Fruit fly (Drosophila melanogaster): ENCODE results near the gene Nepl8.
A peak's percentile ranks its signal among the peaks of the same experiment; 100 is the strongest.

Gene Nepl8

DNA sequence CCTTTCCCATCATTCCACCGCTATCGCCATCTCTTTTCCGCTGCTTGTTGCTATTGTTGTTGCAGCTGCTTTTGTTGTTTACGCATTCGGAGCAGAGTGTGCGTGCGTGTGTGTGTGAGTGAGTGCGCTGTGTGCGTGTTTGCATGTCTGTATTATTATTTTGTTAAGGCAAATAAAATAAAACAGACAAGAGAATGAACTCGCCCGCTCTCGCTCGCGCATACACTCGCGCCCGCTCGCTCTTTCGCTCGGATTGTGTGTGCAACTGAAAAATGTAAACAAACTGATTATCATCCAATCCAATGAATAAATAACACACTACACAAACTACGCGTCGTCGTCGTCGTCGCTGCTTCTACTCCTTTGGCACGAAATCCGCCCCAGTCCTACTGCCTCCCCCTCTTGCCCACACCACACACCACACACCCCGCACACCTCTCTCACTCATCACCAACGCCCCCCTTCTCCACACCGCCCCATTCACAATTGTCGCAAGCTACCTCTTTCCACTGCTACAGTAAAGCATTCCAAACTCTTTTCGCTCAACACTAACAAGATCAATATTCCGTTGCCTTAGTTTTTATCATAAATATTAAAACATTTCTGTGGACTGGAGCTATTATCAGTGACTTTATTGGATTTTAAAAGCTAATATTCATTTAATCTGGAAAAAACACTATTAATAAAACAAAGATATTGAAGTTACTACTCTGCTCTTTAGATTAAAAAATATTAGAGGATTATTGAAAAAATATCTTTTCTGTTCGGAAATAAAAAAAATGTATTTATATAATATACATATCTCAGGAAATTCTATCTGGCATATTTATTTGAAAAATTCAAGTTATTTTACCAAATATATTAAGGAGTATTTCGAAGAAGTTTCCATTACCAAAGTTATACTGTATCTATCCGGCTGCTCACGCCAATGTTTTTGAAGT is 33.7 kb downstream of the Nepl8 start (continued):
- peak; percentile 43 for TF ChIP-seq dac (GFP tag; optimal IDR thresholded peaks at IDR 0.05)
- TF ChIP-seq CG7368 (GFP tag; optimal IDR thresholded peaks at IDR 0.05): peak; percentile 13
- peak; percentile 37 for TF ChIP-seq Sox102F (GFP tag; optimal IDR thresholded peaks at IDR 0.05)
- peak; percentile 24 for TF ChIP-seq Met (GFP tag; optimal IDR thresholded peaks at IDR 0.05)
- TF ChIP-seq CG8319 (GFP tag; optimal IDR thresholded peaks at IDR 0.05): peak; percentile 29
- peak; percentile 66 for TF ChIP-seq CG4318 (GFP tag; optimal IDR thresholded peaks at IDR 0.05)
- TF ChIP-seq OdsH (GFP tag; optimal IDR thresholded peaks at IDR 0.05): peak; percentile 8
- TF ChIP-seq CG6808 (GFP tag; optimal IDR thresholded peaks at IDR 0.05): peak; percentile 78
- TF ChIP-seq esn (GFP tag; optimal IDR thresholded peaks at IDR 0.05): peak; percentile 11
- TF ChIP-seq lz (GFP tag; optimal IDR thresholded peaks at IDR 0.05): no peak
- no peak for TF ChIP-seq acj6 (GFP tag; optimal IDR thresholded peaks at IDR 0.05)
- peak; percentile 84 for TF ChIP-seq Lpt (GFP tag; optimal IDR thresholded peaks at IDR 0.05)
- TF ChIP-seq fd85E (GFP tag; optimal IDR thresholded peaks at IDR 0.05): peak; percentile 50
- peak; percentile 65 for TF ChIP-seq CG16779 (tag; optimal IDR thresholded peaks at IDR 0.05)
- TF ChIP-seq Hr4 (GFP tag; optimal IDR thresholded peaks at IDR 0.05): peak; percentile 62
- peak; percentile 68 for TF ChIP-seq CG8119 (GFP tag; IDR thresholded peaks at IDR 0.05)
- peak; percentile 52 for TF ChIP-seq CG8632 (GFP tag; optimal IDR thresholded peaks at IDR 0.05)
- TF ChIP-seq CG11902 (GFP tag; optimal IDR thresholded peaks at IDR 0.05): no peak
- TF ChIP-seq Ets21C (GFP tag; optimal IDR thresholded peaks at IDR 0.05): no peak
- no peak for TF ChIP-seq CG11294 (GFP tag; IDR thresholded peaks at IDR 0.05)
- TF ChIP-seq Blimp-1 (GFP tag; optimal IDR thresholded peaks at IDR 0.05): peak; percentile 17
- TF ChIP-seq fkh (GFP tag; optimal IDR thresholded peaks at IDR 0.05): peak; percentile 100
- no peak for TF ChIP-seq CG3919 (GFP tag; optimal IDR thresholded peaks at IDR 0.05)
- TF ChIP-seq svp (GFP tag): peak; percentile 73
- TF ChIP-seq fd59A (GFP tag; optimal IDR thresholded peaks at IDR 0.05): peak; percentile 58
- TF ChIP-seq CG15336 (GFP tag; IDR thresholded peaks at IDR 0.05): peak; percentile 61
- TF ChIP-seq achi (GFP tag; optimal IDR thresholded peaks at IDR 0.05): peak; percentile 36
- TF ChIP-seq CG3032 (tag; optimal IDR thresholded peaks at IDR 0.05): peak; percentile 21
- TF ChIP-seq Sox15 (GFP tag; optimal IDR thresholded peaks at IDR 0.05): no peak
- TF ChIP-seq Ets96B (tag; optimal IDR thresholded peaks at IDR 0.05): peak; percentile 38
- TF ChIP-seq CG10631 (GFP tag; optimal IDR thresholded peaks at IDR 0.05): no peak
- TF ChIP-seq vri (GFP tag; optimal IDR thresholded peaks at IDR 0.05): peak; percentile 71

DNA sequence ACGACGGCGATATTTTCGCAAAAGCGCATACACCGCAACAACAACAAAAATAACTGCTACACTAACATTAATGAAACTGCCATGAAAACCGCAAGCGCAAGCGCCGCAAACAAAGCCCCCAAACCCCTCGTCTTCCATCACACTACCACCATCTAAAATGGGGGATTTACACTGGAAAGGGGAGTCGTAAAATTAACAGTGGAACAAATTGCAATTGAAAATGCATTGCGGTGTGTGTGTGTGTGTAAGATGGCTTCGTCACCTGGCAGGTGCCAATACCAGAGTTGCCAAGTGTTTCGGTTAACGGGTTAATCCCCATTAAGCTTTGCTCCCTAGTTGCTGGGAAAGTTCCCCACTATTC is 34.3 kb downstream of the Nepl8 start:
- peak; percentile 47; the same call in 1 of the 3 replicates for TF ChIP-seq eg (GFP tag; IDR thresholded peaks at IDR 0.05)
- no peak for TF ChIP-seq CG3919 (GFP tag; optimal IDR thresholded peaks at IDR 0.05)
- TF ChIP-seq CG6792 (GFP tag; optimal IDR thresholded peaks at IDR 0.05): no peak
- TF ChIP-seq CG16779 (tag; optimal IDR thresholded peaks at IDR 0.05): no peak
- TF ChIP-seq CG8632 (GFP tag; optimal IDR thresholded peaks at IDR 0.05): no peak
- no peak for TF ChIP-seq salr (GFP tag; optimal IDR thresholded peaks at IDR 0.05)
- TF ChIP-seq topi (GFP tag; optimal IDR thresholded peaks at IDR 0.05): no peak
- TF ChIP-seq CG6163 (GFP tag; IDR thresholded peaks at IDR 0.05): peak; percentile 52
- TF ChIP-seq CG7368 (GFP tag; optimal IDR thresholded peaks at IDR 0.05): no peak
- no peak for TF ChIP-seq fd59A (GFP tag; optimal IDR thresholded peaks at IDR 0.05)
- peak; percentile 6; the same call in 1 of the 2 replicates for TF ChIP-seq CG11294 (GFP tag; IDR thresholded peaks at IDR 0.05)
- TF ChIP-seq CG32006 (GFP tag; optimal IDR thresholded peaks at IDR 0.05): no peak

DNA sequence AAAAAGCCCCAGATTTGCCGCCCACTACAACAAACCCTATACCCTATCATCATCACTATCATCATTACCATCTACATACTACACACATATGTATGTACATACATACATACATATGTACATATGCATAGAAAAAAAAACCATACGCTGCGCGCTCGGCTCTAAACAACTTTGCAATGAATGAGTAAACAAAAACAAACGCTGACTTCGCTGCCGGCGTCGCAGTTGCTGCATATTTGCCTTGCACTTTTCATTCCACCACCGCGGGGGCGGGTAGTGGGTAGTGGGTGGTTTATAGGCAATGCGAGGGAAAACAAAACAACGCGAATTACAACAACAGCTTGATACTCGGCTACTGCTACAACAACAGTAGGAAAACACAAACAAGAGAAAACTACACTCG is 35.1 kb downstream of the Nepl8 start:
- peak; percentile 44 for TF ChIP-seq Lpt (GFP tag; optimal IDR thresholded peaks at IDR 0.05)
- peak in 1 of 2 experiments; percentile 43 for TF ChIP-seq salr (GFP tag; optimal IDR thresholded peaks at IDR 0.05)
- no peak for TF ChIP-seq Ets96B (tag; optimal IDR thresholded peaks at IDR 0.05)
- no peak for TF ChIP-seq svp (GFP tag)
- TF ChIP-seq CG6276 (GFP tag; optimal IDR thresholded peaks at IDR 0.05): peak; percentile 45
- no peak for TF ChIP-seq Ets21C (GFP tag; optimal IDR thresholded peaks at IDR 0.05)
- TF ChIP-seq CG32006 (GFP tag; optimal IDR thresholded peaks at IDR 0.05): no peak
- no peak for TF ChIP-seq CG7368 (GFP tag; optimal IDR thresholded peaks at IDR 0.05)
- no peak for TF ChIP-seq Smox (GFP tag; optimal IDR thresholded peaks at IDR 0.05)
- TF ChIP-seq net (GFP tag; optimal IDR thresholded peaks at IDR 0.05): peak; percentile 33
- no peak for TF ChIP-seq CG3919 (GFP tag; optimal IDR thresholded peaks at IDR 0.05)
- TF ChIP-seq CG6792 (GFP tag; optimal IDR thresholded peaks at IDR 0.05): no peak
- TF ChIP-seq topi (GFP tag; optimal IDR thresholded peaks at IDR 0.05): no peak
- no peak for TF ChIP-seq Hr39 (GFP tag; optimal IDR thresholded peaks at IDR 0.05)
- peak; percentile 35; the same call in 1 of the 3 replicates for TF ChIP-seq CG8119 (GFP tag; IDR thresholded peaks at IDR 0.05)
- TF ChIP-seq CG31627 (GFP tag; optimal IDR thresholded peaks at IDR 0.05): no peak
- TF ChIP-seq achi (GFP tag; optimal IDR thresholded peaks at IDR 0.05): no peak
- TF ChIP-seq CG9139 (GFP tag; optimal IDR thresholded peaks at IDR 0.05): peak; percentile 11
- TF ChIP-seq CG11762 (GFP tag; optimal IDR thresholded peaks at IDR 0.05; ENCODE audit: insufficient read depth): no peak
- no peak for TF ChIP-seq Sox15 (GFP tag; optimal IDR thresholded peaks at IDR 0.05)
- no peak for TF ChIP-seq esn (GFP tag; optimal IDR thresholded peaks at IDR 0.05)

Measured in whole organism, prepupa.